Worm (Caenorhabditis elegans) whole organism, young adult: ENCODE measurements around the gene K05B2.2.

Experiments
- F10E7.11 ChIP-seq: sonication (generic microtip); optimal IDR thresholded peaks from 2 replicates; lab custom pipeline; 2017; ENCODE audit warnings: mild to moderate bottlenecking, missing genetic modification characterization, moderate library complexity, missing compliant biosample characterization
- F57C9.4 ChIP-seq: sonication (generic microtip); optimal IDR thresholded peaks from 2 replicates; lab custom pipeline; 2017; ENCODE audit warnings: mild to moderate bottlenecking, missing genetic modification characterization, missing compliant biosample characterization
- Y53G8AR.9 ChIP-seq: fragments of 200-800 bp; sonication (Bioruptor generic); conservative IDR thresholded peaks from 2 replicates; pipeline ENCODE4 v1.3.6; 2022; ENCODE audit warnings: missing genetic modification reagents, missing genetic modification characterization, missing compliant biosample characterization
- Y67H2A.10 ChIP-seq: fragments of 200-800 bp; sonication (Bioruptor generic); conservative IDR thresholded peaks from 2 replicates; pipeline ENCODE4 v1.3.6; 2022; ENCODE audit warnings: missing genetic modification reagents, missing genetic modification characterization, missing compliant biosample characterization
- attf-5 ChIP-seq: fragments of 200-800 bp; sonication (Bioruptor generic); optimal IDR thresholded peaks from 2 replicates; lab custom pipeline; 2018; ENCODE audit warnings: mild to moderate bottlenecking, missing genetic modification characterization, missing compliant biosample characterization
- attf-6 ChIP-seq: fragments of 200-800 bp; sonication (Bioruptor generic); IDR thresholded peaks from 2 replicates; pipeline ENCODE4 v1.3.6; 2022; ENCODE audit warnings: missing genetic modification reagents, missing genetic modification characterization, missing compliant biosample characterization
- bed-2 ChIP-seq: fragments of 200-800 bp; sonication (Bioruptor generic); IDR thresholded peaks from 2 replicates; pipeline ENCODE4 v1.3.6; 2022; ENCODE audit warnings: missing genetic modification reagents, missing genetic modification characterization, missing compliant biosample characterization
- cebp-2 ChIP-seq: fragments of 200-800 bp; sonication (Bioruptor generic); IDR thresholded peaks from 2 replicates; pipeline ENCODE4 v1.3.6; 2022; ENCODE audit warnings: missing genetic modification characterization, missing compliant biosample characterization
- chd-7 ChIP-seq: sonication (generic microtip); optimal IDR thresholded peaks from 2 replicates; lab custom pipeline; 2016; ENCODE audit warnings: mild to moderate bottlenecking, missing genetic modification characterization, moderate library complexity, missing compliant biosample characterization
- ets-4 ChIP-seq: fragments of 200-800 bp; sonication (Bioruptor generic); optimal IDR thresholded peaks from 2 replicates; lab custom pipeline; 2018; ENCODE audit warnings: mild to moderate bottlenecking, missing genetic modification characterization, missing compliant biosample characterization
- fkh-3 ChIP-seq: sonication (generic microtip); optimal IDR thresholded peaks from 2 replicates; lab custom pipeline; 2016; ENCODE audit warnings: mild to moderate bottlenecking, missing genetic modification characterization, missing compliant biosample characterization
- lin-40 ChIP-seq: sonication (generic microtip); optimal IDR thresholded peaks from 2 replicates; lab custom pipeline; 2016; ENCODE audit warnings: missing genetic modification characterization, mild to moderate bottlenecking, missing compliant biosample characterization, missing genotype, missing genetic modification reagents
- lsy-27 ChIP-seq: sonication (generic microtip); optimal IDR thresholded peaks from 2 replicates; lab custom pipeline; 2017; ENCODE audit warnings: missing genetic modification characterization, mild to moderate bottlenecking, missing compliant biosample characterization, antibody characterized with exemption, missing genotype, borderline replicate concordance; ENCODE audit not compliant: insufficient read depth
- madf-3 ChIP-seq: fragments of 200-800 bp; sonication (Bioruptor generic); IDR thresholded peaks from 2 replicates; pipeline ENCODE4 v1.3.6; 2022; ENCODE audit warnings: missing genetic modification reagents, missing genetic modification characterization, missing compliant biosample characterization
- madf-8 ChIP-seq: fragments of 200-800 bp; sonication (Bioruptor generic); conservative IDR thresholded peaks from 2 replicates; pipeline ENCODE4 v1.3.6; 2022; ENCODE audit warnings: missing genetic modification reagents, missing genetic modification characterization, missing compliant biosample characterization
- mel-28 ChIP-seq: sonication (generic microtip); optimal IDR thresholded peaks from 2 replicates; lab custom pipeline; 2016; ENCODE audit warnings: borderline replicate concordance, mild to moderate bottlenecking, missing genetic modification characterization, missing compliant biosample characterization
- nfyb-1 ChIP-seq: fragments of 200-800 bp; sonication (Bioruptor generic); IDR thresholded peaks from 2 replicates; pipeline ENCODE4 v1.3.6; 2022; ENCODE audit warnings: missing genetic modification reagents, missing genetic modification characterization, missing compliant biosample characterization
- nhr-27 ChIP-seq: fragments of 200-800 bp; sonication (Bioruptor generic); optimal IDR thresholded peaks from 2 replicates; lab custom pipeline; 2018; ENCODE audit warnings: mild to moderate bottlenecking, missing genetic modification characterization, moderate library complexity, missing compliant biosample characterization
- sdz-38 ChIP-seq: sonication (generic microtip); optimal IDR thresholded peaks from 2 replicates; lab custom pipeline; 2016; ENCODE audit warnings: missing genotype, missing genetic modification characterization, missing compliant biosample characterization
- snpc-1.1 ChIP-seq: sonication (generic microtip); optimal IDR thresholded peaks from 2 replicates; lab custom pipeline; 2017; ENCODE audit warnings: missing genetic modification characterization, mild to moderate bottlenecking, missing compliant biosample characterization, antibody characterized with exemption, moderate library complexity, missing genotype, missing genetic modification reagents; ENCODE audit not compliant: insufficient read depth
- snpc-1.3 ChIP-seq: sonication (generic microtip); optimal IDR thresholded peaks from 2 replicates; lab custom pipeline; 2017; ENCODE audit warnings: missing genetic modification characterization, mild to moderate bottlenecking, missing compliant biosample characterization, antibody characterized with exemption, moderate library complexity, missing genotype, missing genetic modification reagents; ENCODE audit not compliant: insufficient read depth
- snpc-3.4 ChIP-seq: sonication (generic microtip); optimal IDR thresholded peaks from 2 replicates; lab custom pipeline; 2017; ENCODE audit warnings: missing genetic modification characterization, mild to moderate bottlenecking, missing compliant biosample characterization, antibody characterized with exemption, moderate library complexity, missing genotype, missing genetic modification reagents
- snpc-4 ChIP-seq, 5 experiments: fragments of 150-350 bp in 1 of 5; sonication (generic microtip) in 4 of 5; optimal IDR thresholded peaks; 2 replicates each; lab custom pipeline; 2014 to 2018; ENCODE audit warnings: missing genetic modification characterization in 5 of 5, missing biosample characterization in 3 of 5, antibody characterized with exemption in 2 of 5, mild to moderate bottlenecking in 2 of 5, missing compliant biosample characterization in 2 of 5, missing genotype in 2 of 5, moderate library complexity in 2 of 5, missing genetic modification reagents in 1 of 5
- sptf-2 ChIP-seq: fragments of 200-800 bp; sonication (Bioruptor generic); optimal IDR thresholded peaks from 2 replicates; lab custom pipeline; 2018; ENCODE audit warnings: mild to moderate bottlenecking, missing genetic modification characterization, missing compliant biosample characterization
- tbx-9 ChIP-seq: sonication (generic microtip); optimal IDR thresholded peaks from 2 replicates; lab custom pipeline; 2016; ENCODE audit warnings: borderline replicate concordance, missing genetic modification characterization, inconsistent platforms, missing compliant biosample characterization
- unc-62 ChIP-seq: fragments of 150-350 bp; optimal IDR thresholded peaks from 2 replicates; lab custom pipeline; 2014; ENCODE audit warnings: missing biosample characterization, missing genetic modification reagents, missing genetic modification characterization
- zim-3 ChIP-seq: sonication (generic microtip); optimal IDR thresholded peaks from 2 replicates; lab custom pipeline; 2017; ENCODE audit warnings: mild to moderate bottlenecking, missing genetic modification characterization, moderate library complexity, missing compliant biosample characterization
- ztf-22 ChIP-seq: fragments of 200-800 bp; sonication (Bioruptor generic); optimal IDR thresholded peaks from 2 replicates; lab custom pipeline; 2018; ENCODE audit warnings: mild to moderate bottlenecking, missing genetic modification characterization, moderate library complexity, missing compliant biosample characterization
- ztf-28 ChIP-seq: fragments of 200-800 bp; sonication (Bioruptor generic); IDR thresholded peaks from 2 replicates; pipeline ENCODE4 v1.3.6; 2022; ENCODE audit warnings: missing genetic modification reagents, missing genetic modification characterization, missing compliant biosample characterization
- ztf-6 ChIP-seq: fragments of 200-800 bp; sonication (Bioruptor generic); IDR thresholded peaks from 2 replicates; pipeline ENCODE4 v1.3.6; 2022; ENCODE audit warnings: missing genetic modification reagents, missing genetic modification characterization, missing compliant biosample characterization

The K05B2.2 gene

ce11 chrX:4902376-4902775, 3.5 kb upstream of the K05B2.2 start:
- TF ChIP-seq sdz-38 (tag; lab: Kevin White, UChicago) (no peak), cebp-2 (GFP tag; lab: Robert Waterston, UW) (no peak), madf-8 (GFP tag; lab: Robert Waterston, UW) (no peak), snpc-3.4 (no peak), lin-40 (tag; lab: Kevin White, UChicago) (no peak), fkh-3 (tag; lab: Kevin White, UChicago) (no peak), snpc-1.1 (tag; lab: Kevin White, UChicago) (no peak), Y67H2A.10 (GFP tag; lab: Robert Waterston, UW) (no peak), F10E7.11 (tag; lab: Kevin White, UChicago) (no peak), attf-5 (GFP tag; lab: Kevin White, UChicago) (no peak), ztf-6 (GFP tag; lab: Robert Waterston, UW) (no peak), ets-4 (no peak), unc-62 (GFP tag; lab: Kevin White, UChicago) (no peak), sptf-2 (no peak), tbx-9 (no peak), nhr-27 (tag; lab: Kevin White, UChicago) (no peak), nfyb-1 (GFP tag; lab: Robert Waterston, UW) (no peak)

- no peak for TF ChIP-seq fkh-3 (tag; lab: Kevin White, UChicago)
- TF ChIP-seq snpc-4 (GFP tag; optimal IDR thresholded peaks at IDR 0.05; lab: Kevin White, UChicago) = no peak
- TF ChIP-seq snpc-4 (tag; optimal IDR thresholded peaks at IDR 0.05; lab: Kevin White, UChicago) = no peak
- TF ChIP-seq chd-7 (tag; lab: Kevin White, UChicago) = peak; percentile 1
- no peak for TF ChIP-seq Y53G8AR.9 (GFP tag; lab: Robert Waterston, UW)
- TF ChIP-seq madf-3 = 0 out of 2 replicates have a peak, but pooled peaks have one; percentile 61
- TF ChIP-seq bed-2 (GFP tag; lab: Robert Waterston, UW) = no peak
These were observed 5.5 kb downstream of the K05B2.2 start for ce11 chrX:4911287-4911876.

DNA sequence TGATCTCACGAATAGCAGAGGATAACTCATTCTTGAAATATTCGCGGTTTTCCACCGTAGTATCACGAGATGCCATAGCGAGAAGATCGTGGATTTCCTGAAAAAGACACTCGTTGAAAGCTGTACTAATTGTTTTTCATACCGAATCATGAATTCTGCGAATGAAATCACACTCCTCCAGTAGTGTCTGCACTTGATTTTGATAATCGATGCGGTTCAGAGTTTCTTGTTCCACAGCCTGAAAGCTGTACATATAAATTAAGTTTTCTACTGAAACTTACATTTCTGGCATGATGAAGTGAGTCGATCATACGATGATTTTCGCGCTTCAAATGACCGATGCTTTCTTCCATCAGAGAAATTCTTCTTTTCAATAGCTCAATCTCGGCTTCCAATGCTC, 8.6 kb downstream of the K05B2.2 start:
- TF ChIP-seq ztf-28 (GFP tag; lab: Robert Waterston, UW) = no peak

ce11 chrX:4915879-4916278, 10.0 kb downstream of the K05B2.2 start, which contains the start of gene ifa-4:
ifa-4 (minus strand) TSS chrX:4915979.
- TF ChIP-seq ztf-22 = no peak
- TF ChIP-seq lsy-27 = no peak
- TF ChIP-seq attf-6 (GFP tag; lab: Robert Waterston, UW) = no peak
- TF ChIP-seq F57C9.4 (tag; lab: Kevin White, UChicago) = no peak

ce11 chrX:4920942-4921540, 15.2 kb downstream of the K05B2.2 start, which contains the start of gene K05B2.4:
K05B2.4 (minus strand) TSS chrX:4920992.
- TF ChIP-seq zim-3 (tag; lab: Kevin White, UChicago) = no peak
- no peak for TF ChIP-seq mel-28 (tag; lab: Kevin White, UChicago)
- TF ChIP-seq fkh-3 (tag; lab: Kevin White, UChicago) = no peak
- no peak for TF ChIP-seq F10E7.11 (tag; lab: Kevin White, UChicago)
- no peak for TF ChIP-seq snpc-1.3 (tag; lab: Kevin White, UChicago)
- TF ChIP-seq, all 124 proteins: peak for 0
